Fruit fly (Drosophila melanogaster) ovary, adult (tissue): ENCODE data around the gene tna.

Experiments
- CG17801 ChIP-seq: fragments of 200-800 bp; optimal IDR thresholded peaks from 2 replicates; lab custom pipeline; 2019; ENCODE audit warnings: missing biosample characterization, mild to moderate bottlenecking, missing genetic modification characterization, moderate library complexity; ENCODE audit not compliant: partially characterized antibody

tna gene

dm6 chr3L:10837869-10838783 lies 2.8 kb downstream of the tna start:
- TF ChIP-seq CG17801: no peak

dm6 chr3L:10840867-10841266 lies 5.5 kb downstream of the tna start:
- TF ChIP-seq CG17801: no peak

- no peak for TF ChIP-seq CG17801
Measured at dm6 chr3L:10841905-10842304, 6.6 kb downstream of the tna start.

- TF ChIP-seq CG17801: no peak
Measured at dm6 chr3L:10842830-10843229, 7.5 kb downstream of the tna start.

dm6 chr3L:10843273-10843672 lies 7.9 kb downstream of the tna start:
- no peak for TF ChIP-seq CG17801

- no peak for TF ChIP-seq CG17801
Measured at dm6 chr3L:10843685-10844084, 8.4 kb downstream of the tna start.

- TF ChIP-seq CG17801: no peak
Measured at dm6 chr3L:10844548-10845530, 9.5 kb downstream of the tna start.

dm6 chr3L:10845758-10846157 lies 10.4 kb downstream of the tna start:
- TF ChIP-seq CG17801: no peak

- no peak for TF ChIP-seq CG17801
Measured at dm6 chr3L:10847790-10848492, 12.6 kb downstream of the tna start.

dm6 chr3L:10848712-10849377 lies 13.5 kb downstream of the tna start:
- no peak for TF ChIP-seq CG17801

- TF ChIP-seq CG17801: no peak
Measured at dm6 chr3L:10849620-10850302, 14.4 kb downstream of the tna start.

- no peak for TF ChIP-seq CG17801
Measured at dm6 chr3L:10851107-10851762, 15.9 kb downstream of the tna start.

- TF ChIP-seq CG17801: no peak
Measured at dm6 chr3L:10851853-10852346, 16.6 kb downstream of the tna start.

dm6 chr3L:10852347-10853130 lies 17.2 kb downstream of the tna start:
- peak; percentile 82 for TF ChIP-seq CG17801
